Fruit fly (Drosophila melanogaster) Kc167 (cell line): ENCODE measurements around the gene CG32655.

Experiments
- Myc ChIP-seq: fragments of >200 bp; optimal IDR thresholded peaks from 2 replicates; lab custom pipeline; 2017; ENCODE audit warnings: missing external identifiers
- Sin3A ChIP-seq: fragments of >200 bp; optimal IDR thresholded peaks from 2 replicates; lab custom pipeline; 2018; ENCODE audit warnings: missing external identifiers
- h ChIP-seq: fragments of >200 bp; optimal IDR thresholded peaks from 3 replicates; lab custom pipeline; 2018; ENCODE audit warnings: missing external identifiers
- insv ChIP-seq: fragments of >200 bp; optimal IDR thresholded peaks from 3 replicates; lab custom pipeline; 2018; ENCODE audit warnings: missing external identifiers
- psq ChIP-seq: fragments of >200 bp; optimal IDR thresholded peaks from 2 replicates; lab custom pipeline; 2017; ENCODE audit warnings: missing external identifiers

DNA sequence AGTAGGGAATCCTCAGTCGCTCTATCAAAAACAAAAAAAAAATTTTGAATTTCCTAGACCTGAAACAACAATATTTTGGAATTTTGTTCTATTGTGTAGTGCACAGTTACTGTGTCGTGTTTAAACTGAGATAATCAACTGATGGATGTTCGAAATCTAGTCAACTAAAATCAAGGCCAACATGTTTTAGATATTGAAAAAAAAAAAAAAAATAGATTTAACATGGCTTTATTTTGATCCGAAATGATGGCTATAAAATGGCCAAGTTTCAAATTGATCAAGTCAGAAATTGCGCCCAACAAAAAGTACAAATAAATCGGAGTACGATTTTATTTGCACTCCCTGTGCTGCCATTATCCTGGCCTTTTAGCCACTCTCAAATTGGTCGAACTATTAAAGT is at the start of gene CG32655:
- TF ChIP-seq h (lab: Kevin White, UChicago) (no peak), Myc (lab: Kevin White, UChicago) (no peak), psq (lab: Kevin White, UChicago) (no peak), insv (no peak), Sin3A (lab: Kevin White, UChicago) (no peak)
